Worm (Caenorhabditis elegans) whole organism, L4 larva: Measurements from ENCODE around the gene sru-7.

Experiments
- F26F4.8 ChIP-seq: fragments of 200-800 bp; sonication (Bioruptor generic); conservative IDR thresholded peaks from 2 replicates; pipeline ENCODE4 v1.3.6; 2022; ENCODE audit warnings: missing genetic modification characterization, missing compliant biosample characterization
- aly-2 ChIP-seq: sonication (generic microtip); optimal IDR thresholded peaks from 2 replicates; lab custom pipeline; 2018; ENCODE audit warnings: missing biosample characterization, missing genetic modification characterization
- duxl-1 ChIP-seq: sonication (generic microtip); optimal IDR thresholded peaks from 2 replicates; lab custom pipeline; 2016; ENCODE audit warnings: mild to moderate bottlenecking, missing genetic modification characterization, moderate library complexity, missing compliant biosample characterization; ENCODE audit not compliant: poor library complexity
- lin-15B ChIP-seq: fragments of 150-350 bp; sonication (generic microtip); optimal IDR thresholded peaks from 3 replicates; lab custom pipeline; 2014; ENCODE audit warnings: missing biosample characterization, missing genetic modification characterization
- nhr-28 ChIP-seq: fragments of 150-350 bp; optimal IDR thresholded peaks from 2 replicates; lab custom pipeline; 2014; ENCODE audit warnings: missing biosample characterization, missing genetic modification characterization
- saeg-2 ChIP-seq: fragments of 200-800 bp; sonication (Bioruptor generic); IDR thresholded peaks from 2 replicates; pipeline ENCODE4 v1.3.6; 2022; ENCODE audit warnings: missing genetic modification reagents, missing genetic modification characterization, missing compliant biosample characterization
- spr-3 ChIP-seq: fragments of 200-800 bp; sonication (Bioruptor generic); optimal IDR thresholded peaks from 2 replicates; lab custom pipeline; 2018; ENCODE audit warnings: mild to moderate bottlenecking, missing genetic modification characterization, missing compliant biosample characterization

ce11 chrIV:8463069-8463468 lies 29.3 kb upstream of the sru-7 start:
- TF ChIP-seq saeg-2 (no peak), lin-15B (tag; lab: Kevin White, UChicago) (no peak), nhr-28 (tag; lab: Kevin White, UChicago) (peak; percentile 68), aly-2 (no peak), F26F4.8 (GFP tag; lab: Robert Waterston, UW) (no peak), spr-3 (GFP tag; lab: Kevin White, UChicago) (no peak), duxl-1 (tag; lab: Kevin White, UChicago) (no peak)
